Fruit fly (Drosophila melanogaster): ENCODE data around the gene GatA.
A peak's percentile ranks its signal among the peaks of the same experiment; 100 is the strongest.

GatA gene

DNA sequence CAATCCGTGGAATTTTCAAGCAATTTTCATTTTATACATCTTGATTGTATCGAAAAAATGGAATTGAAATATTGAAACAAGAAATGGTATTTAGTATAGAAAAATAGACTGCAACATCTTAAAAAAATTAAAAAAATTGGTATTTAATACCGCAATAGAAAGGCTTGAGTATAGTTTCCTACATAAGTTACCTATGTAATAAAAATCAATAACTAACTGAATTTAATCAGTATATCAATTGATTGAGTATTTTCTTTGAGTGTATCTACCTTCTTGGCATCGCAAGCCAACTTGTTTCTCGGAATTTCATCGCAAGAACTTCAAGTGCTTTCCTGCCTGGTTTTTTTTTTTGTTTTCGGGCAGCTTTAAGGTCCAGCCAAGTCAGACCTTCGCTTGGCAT is 38.1 kb downstream of the GatA start (continued):
- no peak for TF ChIP-seq CG7963 (GFP tag; IDR thresholded peaks at IDR 0.05; ENCODE audit: partially characterized antibody)
- TF ChIP-seq CG2116 (GFP tag; optimal IDR thresholded peaks at IDR 0.05), result no peak
- no peak for TF ChIP-seq hbn (GFP tag; IDR thresholded peaks at IDR 0.05; ENCODE audit: partially characterized antibody)
- no peak for TF ChIP-seq vnd (GFP tag; IDR thresholded peaks at IDR 0.05; ENCODE audit: partially characterized antibody)
- TF ChIP-seq CG4820 (GFP tag; optimal IDR thresholded peaks at IDR 0.05), result no peak
- TF ChIP-seq Doc3 (GFP tag; IDR thresholded peaks at IDR 0.05; ENCODE audit: partially characterized antibody), result no peak
- no peak for TF ChIP-seq pb (GFP tag; optimal IDR thresholded peaks at IDR 0.05)
- TF ChIP-seq prd (optimal IDR thresholded peaks at IDR 0.05), result no peak
- TF ChIP-seq prd (GFP tag; IDR thresholded peaks at IDR 0.05), result peak; percentile 30; the same call in 1 of the 3 replicates
- TF ChIP-seq grn (GFP tag; optimal IDR thresholded peaks at IDR 0.05), result no peak
- no peak for TF ChIP-seq Atf3 (GFP tag; optimal IDR thresholded peaks at IDR 0.05)
- TF ChIP-seq gsb-n (tag; optimal IDR thresholded peaks at IDR 0.05), result no peak
- no peak for TF ChIP-seq onecut (GFP tag; IDR thresholded peaks at IDR 0.05)
- TF ChIP-seq pita (GFP tag; optimal IDR thresholded peaks at IDR 0.05), result no peak
- TF ChIP-seq pzg (GFP tag; optimal IDR thresholded peaks at IDR 0.05), result no peak
- TF ChIP-seq Xrp1 (GFP tag; IDR thresholded peaks at IDR 0.05), result peak; percentile 62; the same call in 1 of the 2 replicates
- no peak for TF ChIP-seq CG12071 (GFP tag; optimal IDR thresholded peaks at IDR 0.05)
- peak; percentile 9 for TF ChIP-seq CG10267 (tag; optimal IDR thresholded peaks at IDR 0.05)
- TF ChIP-seq toy (GFP tag; IDR thresholded peaks at IDR 0.05), result no peak
- TF ChIP-seq Eip74EF (GFP tag; optimal IDR thresholded peaks at IDR 0.05), result no peak
- no peak for TF ChIP-seq CG2875 (GFP tag; optimal IDR thresholded peaks at IDR 0.05)
- no peak for TF ChIP-seq kni (GFP tag; optimal IDR thresholded peaks at IDR 0.05)
- TF ChIP-seq HHEX (GFP tag; optimal IDR thresholded peaks at IDR 0.05), result no peak
- no peak for TF ChIP-seq Hmr (GFP tag; optimal IDR thresholded peaks at IDR 0.05)
- no peak for TF ChIP-seq CG7928 (GFP tag; optimal IDR thresholded peaks at IDR 0.05)
- no peak for TF ChIP-seq zf30C (GFP tag; optimal IDR thresholded peaks at IDR 0.05)
- no peak for TF ChIP-seq trem (tag; optimal IDR thresholded peaks at IDR 0.05)
- TF ChIP-seq otp (GFP tag; IDR thresholded peaks at IDR 0.05), result no peak
- no peak for TF ChIP-seq CG15696 (tag; optimal IDR thresholded peaks at IDR 0.05)
- TF ChIP-seq scrt (GFP tag; optimal IDR thresholded peaks at IDR 0.05), result no peak
- no peak for TF ChIP-seq CG14860 (GFP tag; IDR thresholded peaks at IDR 0.05; ENCODE audit: partially characterized antibody)
- no peak for TF ChIP-seq dysf (GFP tag; IDR thresholded peaks at IDR 0.05)
- no peak for TF ChIP-seq H15 (GFP tag; IDR thresholded peaks at IDR 0.05)
- peak in 1 of 2 experiments; percentile 33 for TF ChIP-seq Hr51 (GFP tag; optimal IDR thresholded peaks at IDR 0.05)
- no peak for TF ChIP-seq nerfin-1 (tag; optimal IDR thresholded peaks at IDR 0.05)
- no peak for TF ChIP-seq slp2 (GFP tag; optimal IDR thresholded peaks at IDR 0.05)
- TF ChIP-seq NFAT (GFP tag; IDR thresholded peaks at IDR 0.05), result no peak
- no peak for TF ChIP-seq CG6272 (GFP tag; IDR thresholded peaks at IDR 0.05)
- peak; percentile 54 for TF ChIP-seq CG10979 (tag; optimal IDR thresholded peaks at IDR 0.05)
- no peak for TF ChIP-seq MESR4 (GFP tag; optimal IDR thresholded peaks at IDR 0.05)
- peak; percentile 28 for TF ChIP-seq CG11504 (tag; optimal IDR thresholded peaks at IDR 0.05)
- TF ChIP-seq p53 (GFP tag; optimal IDR thresholded peaks at IDR 0.05), result no peak
- peak; percentile 36 for TF ChIP-seq Blimp-1 (GFP tag; optimal IDR thresholded peaks at IDR 0.05)
- no peak for TF ChIP-seq hth (optimal IDR thresholded peaks at IDR 0.05)
- peak; percentile 43 to 58 for TF ChIP-seq bsh (GFP tag; optimal IDR thresholded peaks at IDR 0.05)
- TF ChIP-seq Hr78 (GFP tag; optimal IDR thresholded peaks at IDR 0.05), result no peak
- TF ChIP-seq Oli (tag; optimal IDR thresholded peaks at IDR 0.05), result no peak
- no peak for TF ChIP-seq CG12104 (GFP tag; optimal IDR thresholded peaks at IDR 0.05)
- TF ChIP-seq CG2129 (GFP tag; IDR thresholded peaks at IDR 0.05; ENCODE audit: partially characterized antibody), result no peak
- peak; percentile 36; the same call in 1 of the 2 replicates for TF ChIP-seq CG31441 (GFP tag; IDR thresholded peaks at IDR 0.05)
